Fruit fly (Drosophila melanogaster): Measurements from ENCODE around the gene Ice2.

- TF ChIP-seq Myc (optimal IDR thresholded peaks at IDR 0.05) (no peak), psq (optimal IDR thresholded peaks at IDR 0.05) (no peak)
Measured at dm6 chr3R:21161620-21162029, 31.6 kb downstream of the Ice2 start.
